Worm (Caenorhabditis elegans) whole organism, L3 larva: ENCODE data around the gene abts-3.

Experiments used
- ama-1 ChIP-seq: fragments of 150-350 bp; optimal IDR thresholded peaks from 2 replicates; lab custom pipeline; 2018
- ceh-16 ChIP-seq: sonication (generic microtip); optimal IDR thresholded peaks from 2 replicates; lab custom pipeline; 2017; ENCODE audit warnings: missing biosample characterization, missing genetic modification characterization
- ceh-28 ChIP-seq: fragments of 150-350 bp; optimal IDR thresholded peaks from 2 replicates; lab custom pipeline; 2014; ENCODE audit warnings: missing biosample characterization, missing genetic modification reagents, missing genetic modification characterization
- ceh-82 ChIP-seq: fragments of 150-350 bp; optimal IDR thresholded peaks from 2 replicates; lab custom pipeline; 2014; ENCODE audit warnings: missing biosample characterization, missing genetic modification characterization
- ceh-9 ChIP-seq: sonication (generic microtip); optimal IDR thresholded peaks from 2 replicates; lab custom pipeline; 2018; ENCODE audit warnings: missing biosample characterization, missing genetic modification characterization
- elt-1 ChIP-seq: fragments of 150-350 bp; optimal IDR thresholded peaks from 2 replicates; lab custom pipeline; 2014; ENCODE audit warnings: missing biosample characterization, missing genetic modification characterization
- fkh-10 ChIP-seq: sonication (generic microtip); optimal IDR thresholded peaks from 2 replicates; lab custom pipeline; 2017; ENCODE audit warnings: missing biosample characterization, missing genetic modification reagents, missing genetic modification characterization
- fos-1 ChIP-seq: fragments of 150-350 bp; optimal IDR thresholded peaks from 2 replicates; lab custom pipeline; 2014; ENCODE audit warnings: missing biosample characterization, missing genetic modification characterization
- lin-15B ChIP-seq: fragments of 150-350 bp; optimal IDR thresholded peaks from 2 replicates; lab custom pipeline; 2014; ENCODE audit warnings: missing biosample characterization, missing genetic modification characterization
- nhr-11 ChIP-seq: fragments of 150-350 bp; optimal IDR thresholded peaks from 2 replicates; lab custom pipeline; 2014; ENCODE audit warnings: missing biosample characterization, missing genetic modification characterization
- nhr-28 ChIP-seq: fragments of 150-350 bp; optimal IDR thresholded peaks from 2 replicates; lab custom pipeline; 2014; ENCODE audit warnings: missing biosample characterization, missing genetic modification characterization
- pha-4 ChIP-seq: fragments of 150-350 bp; optimal IDR thresholded peaks from 2 replicates; lab custom pipeline; 2014; ENCODE audit warnings: missing biosample characterization, missing genetic modification reagents, missing genetic modification characterization
- snpc-4 ChIP-seq: fragments of 150-350 bp; optimal IDR thresholded peaks from 2 replicates; lab custom pipeline; 2014; ENCODE audit warnings: missing biosample characterization, missing genetic modification characterization
- ztf-11 ChIP-seq: fragments of 150-350 bp; optimal IDR thresholded peaks from 2 replicates; lab custom pipeline; 2014; ENCODE audit warnings: missing biosample characterization, missing genetic modification characterization

ce11 chrII:6175027-6175426 is 42.3 kb downstream of the abts-3 start:
- TF ChIP-seq ceh-16 (tag; lab: Kevin White, UChicago) (no peak), pha-4 (tag; lab: Kevin White, UChicago) (no peak), snpc-4 (no peak), lin-15B (no peak), ceh-82 (tag; lab: Kevin White, UChicago) (no peak), ceh-28 (tag; lab: Kevin White, UChicago) (no peak), fos-1 (no peak), ama-1 (no peak), ztf-11 (tag; lab: Kevin White, UChicago) (no peak), ceh-9 (tag; lab: Kevin White, UChicago) (no peak), nhr-28 (tag; lab: Kevin White, UChicago) (no peak), fkh-10 (GFP tag; lab: Kevin White, UChicago) (no peak), elt-1 (tag; lab: Kevin White, UChicago) (no peak), nhr-11 (tag; lab: Kevin White, UChicago) (no peak)
